Worm (Caenorhabditis elegans) whole organism, late embryonic: ENCODE results near the gene ZK1307.1.
A peak's percentile ranks its signal among the peaks of the same experiment; 100 is the strongest.

Experiments used
- K09A11.1 ChIP-seq: sonication (generic microtip); optimal IDR thresholded peaks from 2 replicates; lab custom pipeline; 2017; ENCODE audit warnings: antibody characterized with exemption, mild to moderate bottlenecking, missing genetic modification characterization, missing compliant biosample characterization; ENCODE audit not compliant: insufficient read depth
- T23F11.4 ChIP-seq: fragments of 200-800 bp; sonication (Bioruptor generic); optimal IDR thresholded peaks from 2 replicates; lab custom pipeline; 2018; ENCODE audit warnings: mild to moderate bottlenecking, missing genetic modification characterization, missing compliant biosample characterization
- Y22D7AL.16 ChIP-seq: sonication (generic microtip); optimal IDR thresholded peaks from 2 replicates; lab custom pipeline; 2016; ENCODE audit warnings: missing genetic modification characterization, missing compliant biosample characterization
- ahr-1 ChIP-seq: sonication (generic microtip); optimal IDR thresholded peaks from 2 replicates; lab custom pipeline; 2016; ENCODE audit warnings: missing genetic modification characterization, missing compliant biosample characterization
- ama-1 ChIP-seq: fragments of 150-350 bp; optimal IDR thresholded peaks from 2 replicates; lab custom pipeline; 2014
- ceh-14 ChIP-seq: sonication (generic microtip); optimal IDR thresholded peaks from 2 replicates; lab custom pipeline; 2016; ENCODE audit warnings: missing genotype, missing genetic modification characterization, missing compliant biosample characterization
- ceh-18 ChIP-seq: sonication (generic microtip); optimal IDR thresholded peaks from 2 replicates; lab custom pipeline; 2016; ENCODE audit warnings: missing genetic modification characterization, missing compliant biosample characterization
- ceh-2 ChIP-seq: sonication (generic microtip); optimal IDR thresholded peaks from 2 replicates; lab custom pipeline; 2016; ENCODE audit warnings: missing genotype, missing genetic modification characterization, missing compliant biosample characterization
- ceh-22 ChIP-seq: sonication (generic microtip); optimal IDR thresholded peaks from 2 replicates; lab custom pipeline; 2017; ENCODE audit warnings: missing biosample characterization, missing genetic modification characterization
- ceh-30 ChIP-seq: fragments of 150-350 bp; optimal IDR thresholded peaks from 2 replicates; lab custom pipeline; 2014; ENCODE audit warnings: missing biosample characterization, missing genetic modification characterization
- ceh-34 ChIP-seq: sonication (generic microtip); optimal IDR thresholded peaks from 2 replicates; lab custom pipeline; 2016; ENCODE audit warnings: mild to moderate bottlenecking, missing genetic modification characterization, missing compliant biosample characterization
- ceh-45 ChIP-seq: fragments of 200-800 bp; sonication (Bioruptor generic); IDR thresholded peaks from 2 replicates; pipeline ENCODE4 v1.3.6; 2022; ENCODE audit warnings: missing genetic modification reagents, missing genetic modification characterization, missing compliant biosample characterization
- ceh-6 ChIP-seq: fragments of 200-800 bp; sonication (Bioruptor generic); optimal IDR thresholded peaks from 2 replicates; lab custom pipeline; 2018; ENCODE audit warnings: mild to moderate bottlenecking, missing genetic modification characterization, missing compliant biosample characterization
- ceh-9 ChIP-seq: sonication (generic microtip); optimal IDR thresholded peaks from 2 replicates; lab custom pipeline; 2016; ENCODE audit warnings: mild to moderate bottlenecking, missing genetic modification characterization, inconsistent platforms, missing compliant biosample characterization
- ets-4 ChIP-seq: sonication (generic microtip); optimal IDR thresholded peaks from 2 replicates; lab custom pipeline; 2016; ENCODE audit warnings: missing genetic modification characterization, missing compliant biosample characterization
- fax-1 ChIP-seq: sonication (generic microtip); optimal IDR thresholded peaks from 2 replicates; lab custom pipeline; 2016; ENCODE audit warnings: missing genotype, missing genetic modification characterization, missing compliant biosample characterization
- fkh-10 ChIP-seq: fragments of 150-350 bp; optimal IDR thresholded peaks from 2 replicates; lab custom pipeline; 2014; ENCODE audit warnings: missing biosample characterization, missing genetic modification reagents, missing genetic modification characterization
- fkh-6 ChIP-seq: sonication (generic microtip); optimal IDR thresholded peaks from 2 replicates; lab custom pipeline; 2016; ENCODE audit warnings: missing genetic modification characterization, missing compliant biosample characterization
- hlh-6 ChIP-seq: sonication (generic microtip); optimal IDR thresholded peaks from 2 replicates; lab custom pipeline; 2016; ENCODE audit warnings: missing genotype, missing genetic modification characterization, missing compliant biosample characterization
- hlh-8 ChIP-seq: sonication (generic microtip); optimal IDR thresholded peaks from 2 replicates; lab custom pipeline; 2016; ENCODE audit warnings: missing genotype, missing genetic modification characterization, missing compliant biosample characterization
- lim-6 ChIP-seq: sonication (generic microtip); optimal IDR thresholded peaks from 2 replicates; lab custom pipeline; 2016; ENCODE audit warnings: missing genetic modification characterization, missing compliant biosample characterization
- madf-2 ChIP-seq: sonication (generic microtip); optimal IDR thresholded peaks from 2 replicates; lab custom pipeline; 2017; ENCODE audit warnings: missing genetic modification characterization, missing compliant biosample characterization
- odd-2 ChIP-seq: sonication (generic microtip); optimal IDR thresholded peaks from 2 replicates; lab custom pipeline; 2017; ENCODE audit warnings: antibody characterized with exemption, mild to moderate bottlenecking, missing genetic modification characterization, missing compliant biosample characterization
- pag-3 ChIP-seq: sonication (generic microtip); optimal IDR thresholded peaks from 2 replicates; lab custom pipeline; 2016; ENCODE audit warnings: missing compliant biosample characterization, missing genetic modification characterization, borderline replicate concordance
- pat-9 ChIP-seq: fragments of 200-800 bp; sonication (Bioruptor generic); optimal IDR thresholded peaks from 2 replicates; lab custom pipeline; 2018; ENCODE audit warnings: mild to moderate bottlenecking, missing genetic modification characterization, moderate library complexity, missing compliant biosample characterization
- pax-1 ChIP-seq: fragments of 150-350 bp; optimal IDR thresholded peaks from 2 replicates; lab custom pipeline; 2014; ENCODE audit warnings: missing biosample characterization, missing genetic modification characterization
- pha-2 ChIP-seq: sonication (generic microtip); optimal IDR thresholded peaks from 2 replicates; lab custom pipeline; 2017; ENCODE audit warnings: mild to moderate bottlenecking, missing genetic modification characterization, missing compliant biosample characterization
- pha-4 ChIP-seq: fragments of 150-350 bp; optimal IDR thresholded peaks from 2 replicates; lab custom pipeline; 2018; ENCODE audit warnings: missing biosample characterization, missing genetic modification reagents, missing genetic modification characterization
- pqm-1 ChIP-seq: sonication (generic microtip); optimal IDR thresholded peaks from 2 replicates; lab custom pipeline; 2016; ENCODE audit warnings: missing genetic modification characterization, missing compliant biosample characterization
- pros-1 ChIP-seq: fragments of 150-350 bp; optimal IDR thresholded peaks from 2 replicates; lab custom pipeline; 2014; ENCODE audit warnings: missing biosample characterization, missing genetic modification reagents, missing genetic modification characterization
- ref-2 ChIP-seq: sonication (generic microtip); optimal IDR thresholded peaks from 2 replicates; lab custom pipeline; 2016; ENCODE audit warnings: missing genetic modification characterization, missing compliant biosample characterization
- rnt-1 ChIP-seq: sonication (generic microtip); optimal IDR thresholded peaks from 2 replicates; lab custom pipeline; 2016; ENCODE audit warnings: missing genetic modification characterization, missing compliant biosample characterization
- sox-4 ChIP-seq: sonication (generic microtip); optimal IDR thresholded peaks from 2 replicates; lab custom pipeline; 2017; ENCODE audit warnings: mild to moderate bottlenecking, missing genetic modification characterization, inconsistent platforms, missing compliant biosample characterization
- tbx-2 ChIP-seq: sonication (generic microtip); optimal IDR thresholded peaks from 2 replicates; lab custom pipeline; 2016; ENCODE audit warnings: missing genetic modification characterization, missing compliant biosample characterization
- tbx-7 ChIP-seq: sonication (generic microtip); optimal IDR thresholded peaks from 2 replicates; lab custom pipeline; 2016; ENCODE audit warnings: missing genotype, missing genetic modification characterization, missing compliant biosample characterization
- ttx-3 ChIP-seq: sonication (generic microtip); optimal IDR thresholded peaks from 2 replicates; lab custom pipeline; 2016; ENCODE audit warnings: missing genetic modification reagents, missing genetic modification characterization, missing compliant biosample characterization
- unc-42 ChIP-seq: sonication (generic microtip); optimal IDR thresholded peaks from 2 replicates; lab custom pipeline; 2016; ENCODE audit warnings: missing genotype, missing genetic modification characterization, missing compliant biosample characterization
- unc-86 ChIP-seq: sonication (generic microtip); optimal IDR thresholded peaks from 2 replicates; lab custom pipeline; 2016; ENCODE audit warnings: missing genetic modification characterization, missing compliant biosample characterization

ZK1307.1 gene

ce11 chrII:9691839-9692238, 36.5 kb upstream of the ZK1307.1 start, which contains the start of gene nlp-11:
Gene nlp-11, minus strand, starts transcription at chrII:9691939.
- TF ChIP-seq lim-6 (tag; lab: Kevin White, UChicago) (no peak), pax-1 (tag; lab: Kevin White, UChicago) (no peak), ceh-30 (tag; lab: Kevin White, UChicago) (no peak), pha-2 (no peak), madf-2 (tag; lab: Kevin White, UChicago) (no peak), ama-1 (lab: Kevin White, UChicago) (no peak), ceh-22 (tag; lab: Kevin White, UChicago) (no peak), hlh-8 (tag; lab: Kevin White, UChicago) (no peak), hlh-6 (tag; lab: Kevin White, UChicago) (no peak), tbx-2 (tag; lab: Kevin White, UChicago) (no peak), unc-86 (tag; lab: Kevin White, UChicago) (no peak), tbx-7 (tag; lab: Kevin White, UChicago) (no peak), odd-2 (tag; lab: Kevin White, UChicago) (no peak), fkh-6 (tag; lab: Kevin White, UChicago) (no peak), pat-9 (no peak), ahr-1 (tag; lab: Kevin White, UChicago) (no peak), ceh-45 (no peak), ceh-6 (no peak), fax-1 (tag; lab: Kevin White, UChicago) (no peak), pros-1 (tag; lab: Kevin White, UChicago) (no peak)

DNA sequence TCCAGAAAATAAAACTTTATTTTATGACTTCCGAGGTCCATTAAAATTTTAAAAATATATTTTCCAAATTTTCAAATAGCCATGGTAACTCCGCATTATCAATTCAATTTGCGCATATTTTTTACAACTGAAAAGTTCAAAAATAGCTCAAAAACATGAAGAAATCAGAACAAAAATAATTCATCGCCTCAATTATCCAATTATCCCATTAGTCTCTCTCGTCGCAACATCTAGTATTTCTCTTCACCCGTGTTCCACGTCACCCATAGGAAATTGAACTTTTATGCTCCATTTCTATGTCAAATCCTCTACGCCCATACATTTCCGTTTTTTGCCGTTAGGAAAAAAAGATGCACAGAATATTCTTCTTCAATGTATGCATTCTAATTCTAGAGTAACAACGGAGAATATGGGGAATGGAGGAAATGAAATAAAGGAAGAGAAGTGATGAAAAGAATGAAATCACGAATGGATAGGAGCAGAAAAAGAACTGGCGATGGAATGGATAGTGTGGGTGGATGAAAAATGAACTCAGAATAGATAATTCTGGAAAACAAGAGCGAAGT, 34.8 kb upstream of the ZK1307.1 start:
- TF ChIP-seq ttx-3 (tag; lab: Kevin White, UChicago) (no peak), unc-42 (tag; lab: Kevin White, UChicago) (peak; percentile 78)

DNA sequence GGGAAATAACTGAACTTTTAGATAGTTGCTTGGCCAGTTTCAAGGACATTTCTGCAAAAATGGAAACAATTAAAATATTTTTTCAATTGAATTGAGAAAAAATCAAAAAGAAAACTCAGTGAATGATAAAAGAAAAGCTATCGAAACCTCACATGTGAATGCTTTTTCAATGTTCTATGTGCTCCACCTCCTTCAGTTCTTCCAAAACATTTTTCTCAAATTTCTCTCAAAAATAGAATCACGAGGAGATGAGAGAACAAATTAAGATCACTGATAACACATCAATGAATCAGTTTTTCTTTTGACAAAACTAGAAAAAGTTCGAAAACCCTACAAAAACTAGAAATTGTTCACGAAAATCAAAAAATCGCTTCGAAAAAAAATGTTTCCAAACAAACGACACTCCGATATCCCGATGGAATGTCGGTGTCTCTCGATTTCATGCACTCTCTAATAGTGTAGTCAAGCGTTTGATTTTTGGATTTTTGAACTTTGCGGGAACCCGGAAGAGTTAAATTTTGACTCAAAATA, 31.3 kb upstream of the ZK1307.1 start, which contains the start of gene ZK1320.9:
Gene ZK1320.9 (minus strand): TSS at position 51 of the 531 bp plus-strand sequence.
- TF ChIP-seq sox-4 (tag; lab: Kevin White, UChicago): no peak
- TF ChIP-seq ceh-18 (tag; lab: Kevin White, UChicago): no peak
- no peak for TF ChIP-seq lim-6 (tag; lab: Kevin White, UChicago)

ce11 chrII:9684175-9684574, 28.8 kb upstream of the ZK1307.1 start:
- TF ChIP-seq ceh-6 (no peak), ttx-3 (tag; lab: Kevin White, UChicago) (no peak), unc-42 (tag; lab: Kevin White, UChicago) (no peak), pqm-1 (no peak), pax-1 (tag; lab: Kevin White, UChicago) (no peak), fkh-6 (tag; lab: Kevin White, UChicago) (no peak), ceh-34 (tag; lab: Kevin White, UChicago) (no peak), fkh-10 (GFP tag; lab: Kevin White, UChicago) (no peak), K09A11.1 (no peak), Y22D7AL.16 (no peak)
- TF ChIP-seq, all 69 proteins: peak for 0

ce11 chrII:9682044-9682443, 26.7 kb upstream of the ZK1307.1 start:
- TF ChIP-seq unc-42 (tag; lab: Kevin White, UChicago) (peak; percentile 50), ref-2 (tag; lab: Kevin White, UChicago) (no peak)

- TF ChIP-seq ceh-2 (tag; lab: Kevin White, UChicago) (no peak), T23F11.4 (GFP tag; lab: Kevin White, UChicago) (no peak), ceh-9 (no peak), pag-3 (tag; lab: Kevin White, UChicago) (no peak), pha-4 (tag; lab: Kevin White, UChicago) (no peak), ama-1 (lab: Kevin White, UChicago) (no peak), ceh-22 (tag; lab: Kevin White, UChicago) (no peak), ets-4 (tag; lab: Kevin White, UChicago) (no peak), ceh-14 (tag; lab: Kevin White, UChicago) (no peak), odd-2 (tag; lab: Kevin White, UChicago) (no peak), rnt-1 (no peak), fkh-6 (tag; lab: Kevin White, UChicago) (no peak), madf-2 (tag; lab: Kevin White, UChicago) (no peak)
Observed at ce11 chrII:9680493-9680892, 25.1 kb upstream of the ZK1307.1 start, which contains the start of gene ZK1320.13. Gene ZK1320.13, plus strand, starts transcription at chrII:9680793.
